Fruit fly (Drosophila melanogaster) whole organism, prepupa: ENCODE measurements around the gene Gnf1.

Source experiments
- CG11294 ChIP-seq: fragments of 200-800 bp; sonication (Bioruptor generic); IDR thresholded peaks from 2 replicates; pipeline ENCODE4 v1.3.6; 2022; ENCODE audit warnings: missing biosample characterization, missing genetic modification characterization
- CG11762 ChIP-seq: fragments of 200-800 bp; sonication (Bioruptor generic); optimal IDR thresholded peaks from 3 replicates; lab custom pipeline; 2016; ENCODE audit warnings: missing biosample characterization, missing genetic modification characterization; ENCODE audit not compliant: insufficient read depth
- CG11902 ChIP-seq: fragments of 200-800 bp; sonication (Bioruptor generic); optimal IDR thresholded peaks from 3 replicates; lab custom pipeline; 2016; ENCODE audit warnings: missing biosample characterization, missing genetic modification characterization
- CG15336 ChIP-seq: fragments of 200-800 bp; sonication (Bioruptor generic); IDR thresholded peaks from 2 replicates; pipeline ENCODE4 v1.3.6; 2022; ENCODE audit warnings: missing biosample characterization, missing genetic modification characterization
- CG1621 ChIP-seq: fragments of 200-800 bp; sonication (Bioruptor generic); optimal IDR thresholded peaks from 3 replicates; lab custom pipeline; 2018; ENCODE audit warnings: missing biosample characterization, mild to moderate bottlenecking, missing genetic modification characterization
- CG16779 ChIP-seq: fragments of 200-800 bp; sonication (Bioruptor generic); optimal IDR thresholded peaks from 3 replicates; lab custom pipeline; 2017; ENCODE audit warnings: missing biosample characterization, mild to moderate bottlenecking, missing genetic modification characterization
- CG31627 ChIP-seq: fragments of 200-800 bp; sonication (Bioruptor generic); optimal IDR thresholded peaks from 3 replicates; lab custom pipeline; 2016; ENCODE audit warnings: missing biosample characterization, missing genetic modification characterization
- CG32006 ChIP-seq: fragments of 200-800 bp; sonication (Bioruptor generic); optimal IDR thresholded peaks from 3 replicates; lab custom pipeline; 2017; ENCODE audit warnings: missing biosample characterization, mild to moderate bottlenecking, missing genetic modification characterization
- CG34406 ChIP-seq: fragments of 200-800 bp; sonication (Bioruptor generic); optimal IDR thresholded peaks from 3 replicates; lab custom pipeline; 2016; ENCODE audit warnings: missing biosample characterization, missing genetic modification characterization
- CG3919 ChIP-seq: fragments of 200-800 bp; sonication (Bioruptor generic); optimal IDR thresholded peaks from 3 replicates; lab custom pipeline; 2016; ENCODE audit warnings: missing biosample characterization, missing genetic modification characterization
- CG6163 ChIP-seq: fragments of 200-800 bp; sonication (Bioruptor generic); IDR thresholded peaks from 3 replicates; pipeline ENCODE4 v1.3.6; 2022; ENCODE audit warnings: missing biosample characterization, missing genetic modification characterization
- CG6276 ChIP-seq: fragments of 200-800 bp; sonication (Bioruptor generic); optimal IDR thresholded peaks from 2 replicates; lab custom pipeline; 2017; ENCODE audit warnings: missing biosample characterization, mild to moderate bottlenecking, missing genetic modification characterization
- CG6854 ChIP-seq: fragments of 200-800 bp; sonication (Bioruptor generic); optimal IDR thresholded peaks from 2 replicates; lab custom pipeline; 2017; ENCODE audit warnings: missing biosample characterization, mild to moderate bottlenecking, missing genetic modification characterization
- CG7368 ChIP-seq: fragments of 200-800 bp; sonication (Bioruptor generic); optimal IDR thresholded peaks from 3 replicates; lab custom pipeline; 2016; ENCODE audit warnings: missing biosample characterization, missing genetic modification characterization
- CG8119 ChIP-seq: fragments of 200-800 bp; sonication (Bioruptor generic); IDR thresholded peaks from 3 replicates; pipeline ENCODE4 v1.3.6; 2022; ENCODE audit warnings: missing biosample characterization, missing genetic modification characterization
- CG8632 ChIP-seq: fragments of 200-800 bp; sonication (Bioruptor generic); optimal IDR thresholded peaks from 3 replicates; lab custom pipeline; 2016; ENCODE audit warnings: missing biosample characterization, missing genetic modification characterization
- CG9139 ChIP-seq: fragments of 200-800 bp; sonication (Bioruptor generic); optimal IDR thresholded peaks from 3 replicates; lab custom pipeline; 2017; ENCODE audit warnings: missing biosample characterization, mild to moderate bottlenecking, missing genetic modification characterization
- Eip75B ChIP-seq: fragments of 200-800 bp; sonication (Bioruptor generic); optimal IDR thresholded peaks from 3 replicates; lab custom pipeline; 2016; ENCODE audit warnings: missing biosample characterization, missing genetic modification characterization
- Eip78C ChIP-seq: fragments of 200-800 bp; sonication (Bioruptor generic); peaks from one replicate; lab custom pipeline; 2016; ENCODE audit warnings: missing biosample characterization, missing genetic modification characterization
- Ets21C ChIP-seq: fragments of 200-800 bp; sonication (Bioruptor generic); optimal IDR thresholded peaks from 3 replicates; lab custom pipeline; 2016; ENCODE audit warnings: missing biosample characterization, missing genetic modification characterization
- Ets96B ChIP-seq: fragments of 200-800 bp; optimal IDR thresholded peaks from 2 replicates; lab custom pipeline; 2019; ENCODE audit warnings: missing biosample characterization, mild to moderate bottlenecking, missing genetic modification characterization, moderate library complexity
- Gug ChIP-seq: fragments of 200-800 bp; sonication (Bioruptor generic); IDR thresholded peaks from 2 replicates; pipeline ENCODE4 v1.3.6; 2022; ENCODE audit warnings: missing biosample characterization, missing genetic modification characterization
- Hr38 ChIP-seq: sonication (Bioruptor generic); optimal IDR thresholded peaks from 2 replicates; lab custom pipeline; 2016; ENCODE audit warnings: missing biosample characterization, missing genetic modification characterization
- Hr4 ChIP-seq: fragments of 200-800 bp; sonication (Bioruptor generic); optimal IDR thresholded peaks from 3 replicates; lab custom pipeline; 2016; ENCODE audit warnings: missing biosample characterization, missing genetic modification characterization
- Met ChIP-seq: fragments of 200-800 bp; sonication (Bioruptor generic); optimal IDR thresholded peaks from 3 replicates; lab custom pipeline; 2016; ENCODE audit warnings: missing biosample characterization, missing genetic modification characterization
- Smox ChIP-seq: fragments of 200-800 bp; sonication (Bioruptor generic); optimal IDR thresholded peaks from 3 replicates; lab custom pipeline; 2016; ENCODE audit warnings: missing biosample characterization, missing genetic modification characterization
- Sox102F ChIP-seq: fragments of 200-800 bp; sonication (Bioruptor generic); optimal IDR thresholded peaks from 2 replicates; lab custom pipeline; 2016; ENCODE audit warnings: missing biosample characterization, mild to moderate bottlenecking, missing genetic modification characterization
- Sox15 ChIP-seq: fragments of 200-800 bp; sonication (Bioruptor generic); optimal IDR thresholded peaks from 3 replicates; lab custom pipeline; 2016; ENCODE audit warnings: missing biosample characterization, missing genetic modification characterization
- achi ChIP-seq: fragments of 200-800 bp; sonication (Bioruptor generic); optimal IDR thresholded peaks from 3 replicates; lab custom pipeline; 2016; ENCODE audit warnings: missing biosample characterization, missing genetic modification characterization
- acj6 ChIP-seq: fragments of 200-800 bp; sonication (Bioruptor generic); optimal IDR thresholded peaks from 3 replicates; lab custom pipeline; 2016; ENCODE audit warnings: missing biosample characterization, missing genetic modification characterization
- cyc ChIP-seq: fragments of 200-800 bp; sonication (Bioruptor generic); optimal IDR thresholded peaks from 3 replicates; lab custom pipeline; 2016; ENCODE audit warnings: missing biosample characterization, missing genetic modification characterization
- dsx ChIP-seq: fragments of 200-800 bp; optimal IDR thresholded peaks from 3 replicates; lab custom pipeline; 2019; ENCODE audit warnings: missing biosample characterization, mild to moderate bottlenecking, missing genetic modification characterization, moderate library complexity; ENCODE audit not compliant: poor library complexity, severe bottlenecking
- eg ChIP-seq: fragments of 200-800 bp; sonication (Bioruptor generic); IDR thresholded peaks from 3 replicates; pipeline ENCODE4 v1.3.6; 2022; ENCODE audit warnings: missing biosample characterization, missing genetic modification characterization
- fd59A ChIP-seq: fragments of 200-800 bp; sonication (Bioruptor generic); optimal IDR thresholded peaks from 2 replicates; lab custom pipeline; 2017; ENCODE audit warnings: missing biosample characterization, mild to moderate bottlenecking, missing genetic modification characterization, missing genetic modification reagents
- fd85E ChIP-seq: fragments of 200-800 bp; sonication (Bioruptor generic); optimal IDR thresholded peaks from 3 replicates; lab custom pipeline; 2016; ENCODE audit warnings: missing biosample characterization, missing genetic modification characterization
- fkh ChIP-seq: fragments of 200-800 bp; sonication (Bioruptor generic); optimal IDR thresholded peaks from 3 replicates; lab custom pipeline; 2017; ENCODE audit warnings: missing biosample characterization, mild to moderate bottlenecking, missing genetic modification characterization, moderate library complexity
- net ChIP-seq: fragments of 200-800 bp; sonication (Bioruptor generic); optimal IDR thresholded peaks from 3 replicates; lab custom pipeline; 2016; ENCODE audit warnings: missing biosample characterization, missing genetic modification characterization
- pdm3 ChIP-seq: fragments of 200-800 bp; sonication (Bioruptor generic); optimal IDR thresholded peaks from 3 replicates; lab custom pipeline; 2016; ENCODE audit warnings: missing biosample characterization, missing genetic modification characterization
- spab ChIP-seq: fragments of 200-800 bp; sonication (Bioruptor generic); optimal IDR thresholded peaks from 2 replicates; lab custom pipeline; 2017; ENCODE audit warnings: missing biosample characterization, mild to moderate bottlenecking, missing genetic modification characterization, missing genetic modification reagents
- ss ChIP-seq, 2 experiments: fragments of 200-800 bp; sonication (Bioruptor generic); optimal IDR thresholded peaks; 2 replicates in 1 of 2; 3 replicates in 1 of 2; lab custom pipeline; 2017 to 2018; ENCODE audit warnings: mild to moderate bottlenecking in 2 of 2, missing biosample characterization in 2 of 2, missing genetic modification characterization in 2 of 2, moderate library complexity in 1 of 2
- svp ChIP-seq: fragments of 200-800 bp; sonication (Bioruptor generic); peaks from one replicate; lab custom pipeline; 2016; ENCODE audit warnings: missing biosample characterization, missing genetic modification characterization
- topi ChIP-seq: fragments of 200-800 bp; sonication (Bioruptor generic); optimal IDR thresholded peaks from 3 replicates; lab custom pipeline; 2016; ENCODE audit warnings: missing biosample characterization, missing genetic modification characterization
- vri ChIP-seq: fragments of 200-800 bp; sonication (Bioruptor generic); optimal IDR thresholded peaks from 3 replicates; lab custom pipeline; 2016; ENCODE audit warnings: missing biosample characterization, mild to moderate bottlenecking, missing genetic modification characterization

Gene Gnf1

DNA sequence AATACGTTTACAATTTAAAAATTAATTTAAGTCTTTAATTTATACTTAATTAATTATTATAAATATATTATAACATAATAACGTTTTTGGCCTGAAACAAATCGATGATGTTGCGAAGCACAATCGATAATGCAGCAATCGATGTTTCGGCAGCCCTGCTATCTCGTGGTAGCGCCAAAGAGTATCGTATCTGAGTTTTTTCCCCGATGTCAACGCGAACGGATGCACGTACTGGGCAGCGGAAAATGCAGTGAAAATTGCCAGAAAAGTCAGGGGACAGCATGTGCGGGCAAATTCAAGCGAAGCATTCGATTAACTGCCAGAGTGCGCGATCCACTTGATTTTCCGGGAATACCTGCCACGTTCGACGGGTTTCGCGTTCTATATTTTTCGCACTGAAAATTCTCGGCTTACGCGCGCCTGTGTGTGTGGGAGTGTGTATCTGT lies 4.0 kb downstream of the Gnf1 start, which contains the start of gene Cdep (continued):
- TF ChIP-seq Smox (GFP tag; lab: Kevin White, UChicago), result peak; percentile 17
- peak; percentile 2 for TF ChIP-seq cyc (GFP tag; lab: Kevin White, UChicago)
- no peak for TF ChIP-seq Ets21C
- no peak for TF ChIP-seq pdm3 (GFP tag; lab: Kevin White, UChicago)
- peak; percentile 4 for TF ChIP-seq CG8632 (GFP tag; lab: Kevin White, UChicago)
- TF ChIP-seq CG32006 (GFP tag; lab: Kevin White, UChicago), result peak; percentile 17
- no peak for TF ChIP-seq Sox15
- TF ChIP-seq Hr38 (GFP tag; lab: Kevin White, UChicago), result no peak
- no peak for TF ChIP-seq CG6163
- no peak for TF ChIP-seq Hr4 (GFP tag; lab: Kevin White, UChicago)
- TF ChIP-seq fd59A (GFP tag; lab: Kevin White, UChicago), result no peak
- no peak for TF ChIP-seq CG6276 (GFP tag; lab: Kevin White, UChicago)
- TF ChIP-seq achi (GFP tag; lab: Kevin White, UChicago), result peak; percentile 49
- no peak for TF ChIP-seq CG11294 (GFP tag; lab: Robert Waterston, UW)
- TF ChIP-seq CG11762 (GFP tag; lab: Kevin White, UChicago), result no peak
- no peak for TF ChIP-seq spab
- TF ChIP-seq CG7368 (GFP tag; lab: Kevin White, UChicago), result peak; percentile 0
- no peak for TF ChIP-seq Eip75B (GFP tag; lab: Kevin White, UChicago)
- TF ChIP-seq acj6, result peak; percentile 30
- TF ChIP-seq CG6854 (GFP tag; lab: Kevin White, UChicago), result peak; percentile 22
- peak; percentile 18 for TF ChIP-seq vri (GFP tag; lab: Kevin White, UChicago)
- no peak for TF ChIP-seq net (GFP tag; lab: Kevin White, UChicago)
- no peak for TF ChIP-seq fkh

DNA sequence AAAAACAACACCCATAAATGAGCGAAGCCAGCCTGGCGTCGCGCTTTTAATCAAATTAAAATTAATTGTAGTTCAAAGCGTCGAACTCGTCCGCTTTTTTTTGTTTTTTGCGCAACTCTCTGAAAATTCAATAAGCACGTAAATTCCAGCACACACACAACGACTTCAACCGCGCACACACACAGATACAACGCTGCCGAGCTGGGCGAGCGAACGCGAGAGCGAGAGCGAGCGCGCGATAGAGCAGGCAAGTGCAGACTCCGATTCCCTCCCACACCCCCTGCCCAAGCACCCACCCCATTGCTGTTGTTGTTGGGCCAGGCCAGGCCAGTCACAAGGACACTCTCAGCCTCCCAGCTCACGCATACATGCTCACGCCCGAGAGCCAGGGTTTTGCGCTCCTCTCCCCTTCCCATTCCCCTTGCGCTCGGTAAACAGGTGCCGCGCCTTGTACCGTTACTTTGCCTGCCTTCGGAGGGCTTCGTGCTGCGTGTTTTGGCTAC lies 4.5 kb downstream of the Gnf1 start:
- TF ChIP-seq dsx (GFP tag; lab: Kevin White, UChicago) (peak; percentile 18), eg (GFP tag; lab: Robert Waterston, UW) (peak; percentile 40; the same call in 1 of the 3 replicates), fkh (peak; percentile 88), svp (peak; percentile 90), CG8119 (peak; percentile 19; the same call in 1 of the 3 replicates), CG11294 (GFP tag; lab: Robert Waterston, UW) (no peak), Ets96B (tag; lab: Kevin White, UChicago) (no peak), CG1621 (tag; lab: Kevin White, UChicago) (peak; percentile 12), cyc (GFP tag; lab: Kevin White, UChicago) (no peak), CG34406 (GFP tag; lab: Kevin White, UChicago) (no peak), CG7368 (GFP tag; lab: Kevin White, UChicago) (peak; percentile 29), ss (GFP tag; optimal IDR thresholded peaks at IDR 0.05; lab: Kevin White, UChicago) (peak; percentile 36 to 76), CG6163 (peak; percentile 67; the same call in 2 of the 3 replicates), Met (GFP tag; lab: Kevin White, UChicago) (no peak), CG11902 (no peak), Ets21C (no peak), CG15336 (GFP tag; lab: Robert Waterston, UW) (peak; percentile 34; the same call in 1 of the 2 replicates), CG16779 (tag; lab: Kevin White, UChicago) (peak; percentile 19), Eip75B (GFP tag; lab: Kevin White, UChicago) (no peak), fd85E (GFP tag; lab: Kevin White, UChicago) (no peak), Gug (GFP tag; lab: Robert Waterston, UW) (no peak), Sox102F (no peak), Hr4 (GFP tag; lab: Kevin White, UChicago) (no peak), topi (no peak), CG9139 (GFP tag; lab: Kevin White, UChicago) (peak; percentile 29), CG3919 (peak; percentile 2), CG31627 (GFP tag; lab: Kevin White, UChicago) (no peak), net (GFP tag; lab: Kevin White, UChicago) (peak; percentile 15), Eip78C (peak; percentile 58), CG6854 (GFP tag; lab: Kevin White, UChicago) (peak; percentile 39), vri (GFP tag; lab: Kevin White, UChicago) (no peak)
